Worm (Caenorhabditis elegans) whole organism, late embryonic: ENCODE measurements around the gene R03G8.1.

Experiments
- ama-1 ChIP-seq: fragments of 150-350 bp; optimal IDR thresholded peaks from 2 replicates; lab custom pipeline; 2014
- ceh-19 ChIP-seq: fragments of 200-800 bp; sonication (Bioruptor generic); optimal IDR thresholded peaks from 2 replicates; lab custom pipeline; 2018; ENCODE audit warnings: mild to moderate bottlenecking, missing genetic modification characterization, missing compliant biosample characterization
- nhr-11 ChIP-seq: fragments of 150-350 bp; optimal IDR thresholded peaks from 2 replicates; lab custom pipeline; 2014; ENCODE audit warnings: missing biosample characterization, missing genetic modification characterization
- pat-9 ChIP-seq: fragments of 200-800 bp; sonication (Bioruptor generic); optimal IDR thresholded peaks from 2 replicates; lab custom pipeline; 2018; ENCODE audit warnings: mild to moderate bottlenecking, missing genetic modification characterization, moderate library complexity, missing compliant biosample characterization
- pros-1 ChIP-seq: fragments of 150-350 bp; optimal IDR thresholded peaks from 2 replicates; lab custom pipeline; 2014; ENCODE audit warnings: missing biosample characterization, missing genetic modification reagents, missing genetic modification characterization
- syd-9 ChIP-seq: sonication (generic microtip); optimal IDR thresholded peaks from 2 replicates; lab custom pipeline; 2016; ENCODE audit warnings: mild to moderate bottlenecking, missing genetic modification characterization, moderate library complexity, missing compliant biosample characterization
- unc-3 ChIP-seq, 2 experiments: fragments of 200-800 bp in 1 of 2; sonication (Bioruptor generic) in 1 of 2; sonication (generic microtip) in 1 of 2; conservative IDR thresholded peaks in 1 of 2; optimal IDR thresholded peaks in 1 of 2; 2 replicates each; pipeline versions ENCODE4 v1.3.6 to Lab custom; 2016 to 2022; ENCODE audit warnings: missing compliant biosample characterization in 2 of 2, missing genetic modification characterization in 2 of 2, missing genetic modification reagents in 1 of 2

ce11 chrX:13041830-13042229, 42.5 kb upstream of the R03G8.1 start:
- no peak for TF ChIP-seq nhr-11 (tag; lab: Kevin White, UChicago)
- no peak for TF ChIP-seq ama-1
- no peak for TF ChIP-seq ceh-19
- no peak for TF ChIP-seq pat-9
- no peak for TF ChIP-seq unc-3 (GFP tag; conservative IDR thresholded peaks at IDR 0.05; lab: Robert Waterston, UW)
- TF ChIP-seq unc-3 (tag; optimal IDR thresholded peaks at IDR 0.05; lab: Kevin White, UChicago), result no peak
- no peak for TF ChIP-seq pros-1 (tag; lab: Kevin White, UChicago)
- no peak for TF ChIP-seq syd-9
